Worm (Caenorhabditis elegans): ENCODE measurements around the gene nhr-59.

DNA sequence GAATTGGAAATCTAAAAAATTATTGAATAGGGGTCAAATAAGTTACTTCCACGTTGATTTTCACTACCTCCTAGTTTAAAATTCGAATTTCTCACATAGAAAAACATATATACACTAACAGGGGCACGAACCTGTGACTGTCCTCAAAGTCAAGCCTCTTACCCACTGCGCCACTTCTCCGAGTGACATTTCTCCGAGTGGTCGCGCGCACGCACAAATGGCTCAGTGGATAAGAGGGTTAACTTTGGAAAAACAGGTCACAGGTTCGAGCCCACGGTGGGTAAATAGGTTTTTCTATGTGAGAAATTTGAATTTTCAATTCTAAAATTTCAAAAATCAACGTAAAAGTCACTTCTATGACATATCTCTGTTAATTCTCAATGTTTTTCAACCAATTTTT is 805 bp downstream of the nhr-59 start:
- TF ChIP-seq unc-62 (GFP tag; optimal IDR thresholded peaks at IDR 0.05) (no peak), pha-4 (tag; optimal IDR thresholded peaks at IDR 0.05) (no peak), snpc-4 (tag; optimal IDR thresholded peaks at IDR 0.05) (no peak), nhr-12 (tag; optimal IDR thresholded peaks at IDR 0.05) (no peak), nhr-76 (tag; optimal IDR thresholded peaks at IDR 0.05) (no peak), zip-8 (tag; optimal IDR thresholded peaks at IDR 0.05) (no peak), nhr-2 (tag; optimal IDR thresholded peaks at IDR 0.05) (no peak), cnd-1 (tag; optimal IDR thresholded peaks at IDR 0.05) (no peak), lsy-2 (tag; optimal IDR thresholded peaks at IDR 0.05) (no peak), blmp-1 (tag; optimal IDR thresholded peaks at IDR 0.05) (no peak)
